Worm (Caenorhabditis elegans) whole organism, L4 larva: ENCODE measurements around the gene Y53C12B.1.

ENCODE experiments used
- cey-2 ChIP-seq: sonication (generic microtip); optimal IDR thresholded peaks from 3 replicates; lab custom pipeline; 2017; ENCODE audit warnings: missing genetic modification characterization, mild to moderate bottlenecking, missing compliant biosample characterization, antibody characterized with exemption, borderline replicate concordance; ENCODE audit not compliant: insufficient read depth
- dmd-9 ChIP-seq: fragments of 200-800 bp; sonication (Bioruptor generic); IDR thresholded peaks from 2 replicates; pipeline ENCODE4 v1.3.6; 2022; ENCODE audit warnings: missing genetic modification reagents, missing genetic modification characterization, missing compliant biosample characterization
- dpl-1 ChIP-seq: fragments of 150-350 bp; optimal IDR thresholded peaks from 2 replicates; lab custom pipeline; 2014; ENCODE audit warnings: missing biosample characterization, missing genetic modification reagents, missing genetic modification characterization
- lin-15B ChIP-seq: fragments of 150-350 bp; sonication (generic microtip); optimal IDR thresholded peaks from 3 replicates; lab custom pipeline; 2014; ENCODE audit warnings: missing biosample characterization, missing genetic modification characterization
- nhr-10 ChIP-seq: fragments of 150-350 bp; optimal IDR thresholded peaks from 2 replicates; lab custom pipeline; 2014; ENCODE audit warnings: missing biosample characterization, missing genetic modification characterization
- pha-4 ChIP-seq, 2 experiments: fragments of 150-350 bp in 1 of 2; fragments of 200-800 bp in 1 of 2; sonication (Bioruptor generic) in 1 of 2; IDR thresholded peaks in 1 of 2; optimal IDR thresholded peaks in 1 of 2; 2 replicates each; pipeline versions ENCODE4 v1.3.6 to Lab custom; 2014 to 2022; ENCODE audit warnings: missing genetic modification characterization in 2 of 2, missing genetic modification reagents in 2 of 2, missing biosample characterization in 1 of 2, missing compliant biosample characterization in 1 of 2
- skn-1 ChIP-seq: fragments of 150-350 bp; optimal IDR thresholded peaks from 2 replicates; lab custom pipeline; 2014; ENCODE audit warnings: missing biosample characterization, missing genetic modification characterization
- snpc-4 ChIP-seq: fragments of 150-350 bp; optimal IDR thresholded peaks from 2 replicates; lab custom pipeline; 2014; ENCODE audit warnings: missing biosample characterization, missing genetic modification characterization

DNA sequence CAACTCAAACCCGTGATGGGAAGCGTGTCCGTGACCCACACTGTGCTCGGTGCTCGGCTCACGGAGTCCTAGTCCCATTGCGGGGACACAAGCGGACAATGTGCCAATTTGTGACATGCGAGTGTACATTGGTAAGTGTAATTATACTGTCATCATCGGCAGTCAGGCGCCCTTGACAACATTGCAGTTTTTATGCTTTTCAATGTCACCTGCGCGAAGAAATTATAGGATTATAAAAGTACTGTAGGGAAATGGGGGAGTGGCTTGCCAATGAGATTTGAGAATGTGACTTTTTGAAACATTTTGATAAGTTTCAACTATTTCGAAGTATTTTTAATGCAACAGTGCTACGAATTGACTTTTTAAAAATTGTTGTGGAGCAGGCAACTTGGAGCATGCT, 10.1 kb downstream of the Y53C12B.1 start:
- TF ChIP-seq pha-4 (GFP tag; IDR thresholded peaks at IDR 0.05; lab: Robert Waterston, UW) (no peak), pha-4 (tag; optimal IDR thresholded peaks at IDR 0.05; lab: Kevin White, UChicago) (no peak), dpl-1 (GFP tag; lab: Kevin White, UChicago) (no peak), nhr-10 (tag; lab: Kevin White, UChicago) (no peak), lin-15B (tag; lab: Kevin White, UChicago) (no peak), skn-1 (tag; lab: Kevin White, UChicago) (no peak), cey-2 (tag; lab: Kevin White, UChicago) (no peak), dmd-9 (GFP tag; lab: Robert Waterston, UW) (no peak), snpc-4 (tag; lab: Kevin White, UChicago) (no peak)
